Worm (Caenorhabditis elegans) whole organism, mixed stage, embryonic: ENCODE data around the gene C29F9.9.
A peak's percentile ranks its signal among the peaks of the same experiment; 100 is the strongest.

Experiments used
- bed-3 ChIP-seq: fragments of 200-800 bp; sonication (Bioruptor generic); optimal IDR thresholded peaks from 3 replicates; lab custom pipeline; 2018; ENCODE audit warnings: mild to moderate bottlenecking, missing genetic modification characterization, moderate library complexity, missing compliant biosample characterization
- blmp-1 ChIP-seq: fragments of 150-350 bp; optimal IDR thresholded peaks from 2 replicates; lab custom pipeline; 2014; ENCODE audit warnings: missing biosample characterization, missing genetic modification characterization
- ceh-39 ChIP-seq: fragments of 150-350 bp; optimal IDR thresholded peaks from 2 replicates; lab custom pipeline; 2014; ENCODE audit warnings: missing biosample characterization, missing genetic modification characterization
- ceh-43 ChIP-seq: fragments of 200-800 bp; sonication (Bioruptor generic); optimal IDR thresholded peaks from 2 replicates; lab custom pipeline; 2018; ENCODE audit warnings: mild to moderate bottlenecking, missing genetic modification characterization, moderate library complexity, missing compliant biosample characterization
- ceh-83 ChIP-seq: fragments of 200-800 bp; sonication (Bioruptor generic); optimal IDR thresholded peaks from 2 replicates; lab custom pipeline; 2018; ENCODE audit warnings: mild to moderate bottlenecking, missing genetic modification characterization, missing compliant biosample characterization
- ces-1 ChIP-seq: fragments of 150-350 bp; optimal IDR thresholded peaks from 2 replicates; lab custom pipeline; 2014; ENCODE audit warnings: missing biosample characterization, missing genetic modification reagents, missing genetic modification characterization
- cnd-1 ChIP-seq: fragments of 200-800 bp; sonication (Bioruptor generic); optimal IDR thresholded peaks from 2 replicates; lab custom pipeline; 2018; ENCODE audit warnings: mild to moderate bottlenecking, missing genetic modification characterization, missing compliant biosample characterization
- drap-1 ChIP-seq: fragments of 200-800 bp; sonication (Bioruptor generic); optimal IDR thresholded peaks from 3 replicates; lab custom pipeline; 2018; ENCODE audit warnings: mild to moderate bottlenecking, missing genetic modification characterization, missing compliant biosample characterization
- elt-1 ChIP-seq: sonication (generic microtip); optimal IDR thresholded peaks from 2 replicates; lab custom pipeline; 2017; ENCODE audit warnings: missing genetic modification characterization, mild to moderate bottlenecking, missing compliant biosample characterization, antibody characterized with exemption, moderate library complexity, borderline replicate concordance; ENCODE audit not compliant: insufficient read depth
- elt-3 ChIP-seq: fragments of 150-350 bp; optimal IDR thresholded peaks from 2 replicates; lab custom pipeline; 2014; ENCODE audit warnings: missing biosample characterization, missing genetic modification characterization
- flh-1 ChIP-seq: fragments of 200-800 bp; sonication (Bioruptor generic); optimal IDR thresholded peaks from 2 replicates; lab custom pipeline; 2018; ENCODE audit warnings: mild to moderate bottlenecking, missing genetic modification characterization, moderate library complexity, missing compliant biosample characterization
- ham-2 ChIP-seq: fragments of 200-800 bp; sonication (Bioruptor generic); optimal IDR thresholded peaks from 2 replicates; lab custom pipeline; 2018; ENCODE audit warnings: mild to moderate bottlenecking, missing genetic modification characterization, missing compliant biosample characterization
- hlh-1 ChIP-seq: fragments of 150-350 bp; optimal IDR thresholded peaks from 2 replicates; lab custom pipeline; 2014; ENCODE audit warnings: missing biosample characterization, missing genetic modification reagents, missing genetic modification characterization
- lin-13 ChIP-seq: fragments of 150-350 bp; optimal IDR thresholded peaks from 2 replicates; lab custom pipeline; 2014; ENCODE audit warnings: missing biosample characterization, missing genetic modification characterization
- lin-32 ChIP-seq: fragments of 200-800 bp; sonication (Bioruptor generic); optimal IDR thresholded peaks from 2 replicates; lab custom pipeline; 2018; ENCODE audit warnings: mild to moderate bottlenecking, missing genetic modification characterization, missing compliant biosample characterization
- lsy-2 ChIP-seq: fragments of 150-350 bp; optimal IDR thresholded peaks from 2 replicates; lab custom pipeline; 2014; ENCODE audit warnings: missing biosample characterization, missing genetic modification characterization
- mep-1 ChIP-seq: fragments of 150-350 bp; optimal IDR thresholded peaks from 2 replicates; lab custom pipeline; 2017; ENCODE audit warnings: missing biosample characterization, missing genetic modification reagents, missing genetic modification characterization, inconsistent platforms
- mls-2 ChIP-seq: sonication (generic microtip); optimal IDR thresholded peaks from 2 replicates; lab custom pipeline; 2016; ENCODE audit warnings: mild to moderate bottlenecking, missing genetic modification characterization, moderate library complexity, missing compliant biosample characterization
- nhr-12 ChIP-seq: fragments of 150-350 bp; optimal IDR thresholded peaks from 2 replicates; lab custom pipeline; 2014; ENCODE audit warnings: missing biosample characterization, missing genetic modification characterization
- nhr-2 ChIP-seq: fragments of 150-350 bp; optimal IDR thresholded peaks from 2 replicates; lab custom pipeline; 2014; ENCODE audit warnings: missing biosample characterization, missing genetic modification characterization
- nhr-237 ChIP-seq: fragments of 150-350 bp; optimal IDR thresholded peaks from 2 replicates; lab custom pipeline; 2014; ENCODE audit warnings: missing biosample characterization, missing genetic modification characterization
- nhr-28 ChIP-seq: fragments of 150-350 bp; optimal IDR thresholded peaks from 2 replicates; lab custom pipeline; 2014; ENCODE audit warnings: missing biosample characterization, missing genetic modification characterization
- nhr-76 ChIP-seq: sonication (generic microtip); optimal IDR thresholded peaks from 2 replicates; lab custom pipeline; 2017; ENCODE audit warnings: missing biosample characterization, missing genetic modification characterization
- pha-4 ChIP-seq: fragments of 150-350 bp; optimal IDR thresholded peaks from 2 replicates; lab custom pipeline; 2018; ENCODE audit warnings: missing biosample characterization, missing genetic modification reagents, missing genetic modification characterization
- sem-2 ChIP-seq: fragments of 200-800 bp; sonication (Bioruptor generic); optimal IDR thresholded peaks from 2 replicates; lab custom pipeline; 2018; ENCODE audit warnings: mild to moderate bottlenecking, missing genetic modification characterization, missing compliant biosample characterization
- sptf-1 ChIP-seq: sonication (generic microtip); optimal IDR thresholded peaks from 2 replicates; lab custom pipeline; 2017; ENCODE audit warnings: mild to moderate bottlenecking, missing genetic modification characterization, moderate library complexity, missing compliant biosample characterization
- tbx-8 ChIP-seq: fragments of 200-800 bp; sonication (Bioruptor generic); optimal IDR thresholded peaks from 2 replicates; lab custom pipeline; 2018; ENCODE audit warnings: mild to moderate bottlenecking, missing genetic modification characterization, moderate library complexity, missing compliant biosample characterization
- unc-120 ChIP-seq: sonication (generic microtip); optimal IDR thresholded peaks from 2 replicates; lab custom pipeline; 2017; ENCODE audit warnings: missing genetic modification characterization, missing compliant biosample characterization; ENCODE audit not compliant: poor library complexity, severe bottlenecking
- unc-39 ChIP-seq: fragments of 150-350 bp; optimal IDR thresholded peaks from 2 replicates; lab custom pipeline; 2014; ENCODE audit warnings: missing biosample characterization, missing genetic modification characterization
- unc-62 ChIP-seq: fragments of 150-350 bp; optimal IDR thresholded peaks from 2 replicates; lab custom pipeline; 2014; ENCODE audit warnings: missing biosample characterization, missing genetic modification reagents, missing genetic modification characterization
- ztf-11 ChIP-seq: fragments of 150-350 bp; optimal IDR thresholded peaks from 2 replicates; lab custom pipeline; 2014; ENCODE audit warnings: missing biosample characterization, missing genetic modification characterization

Gene C29F9.9

DNA sequence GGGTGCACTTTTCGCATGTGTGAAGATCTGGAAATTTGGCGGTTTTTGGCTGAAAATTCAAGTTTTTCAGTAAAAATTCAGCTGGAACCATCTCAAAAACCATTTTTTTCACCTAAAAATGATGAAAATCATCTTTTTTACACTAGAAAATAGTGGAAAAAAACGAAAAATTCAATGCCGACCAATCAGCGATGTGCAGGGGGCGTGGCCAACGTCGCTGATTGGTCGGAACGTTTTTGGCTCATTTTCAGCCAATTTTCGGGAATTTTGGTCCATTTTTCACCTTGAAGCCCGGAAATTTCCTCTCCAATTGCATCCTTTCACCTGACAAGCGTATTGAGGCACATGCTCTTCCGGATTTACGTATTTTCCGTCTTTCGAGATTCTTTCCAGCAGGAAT lies 14.3 kb downstream of the C29F9.9 start:
- TF ChIP-seq mls-2, result no peak
- no peak for TF ChIP-seq lin-13
- TF ChIP-seq nhr-76 (tag; lab: Kevin White, UChicago), result no peak
- TF ChIP-seq ceh-83, result no peak
- no peak for TF ChIP-seq ces-1 (GFP tag; lab: Kevin White, UChicago)
- no peak for TF ChIP-seq lsy-2 (tag; lab: Kevin White, UChicago)
- no peak for TF ChIP-seq nhr-2 (tag; lab: Kevin White, UChicago)
- TF ChIP-seq lin-32, result no peak
- no peak for TF ChIP-seq pha-4 (tag; lab: Kevin White, UChicago)
- no peak for TF ChIP-seq nhr-237
- no peak for TF ChIP-seq cnd-1 (tag; lab: Kevin White, UChicago)

DNA sequence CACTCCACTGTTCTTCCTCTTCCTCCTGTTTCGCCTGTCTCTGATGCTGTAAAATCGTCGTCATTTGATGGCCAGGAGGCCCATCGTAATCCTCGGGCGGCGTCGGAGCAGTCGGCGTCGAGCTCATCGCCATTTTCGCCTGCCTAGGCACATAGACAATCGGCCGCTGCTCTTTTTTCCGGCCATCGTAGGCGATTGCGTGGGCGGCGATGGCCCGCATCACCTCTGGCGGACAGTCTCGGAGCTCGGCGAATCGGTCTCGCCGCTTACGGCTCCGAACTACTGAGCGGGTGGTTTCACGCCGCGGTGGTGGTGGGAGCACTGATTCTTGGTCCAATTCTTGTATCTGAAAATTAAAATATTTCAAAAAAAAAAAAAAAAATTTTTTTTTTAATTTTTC lies 26.6 kb downstream of the C29F9.9 start:
- no peak for TF ChIP-seq sem-2
- no peak for TF ChIP-seq bed-3 (GFP tag; lab: Kevin White, UChicago)
- no peak for TF ChIP-seq sptf-1 (tag; lab: Kevin White, UChicago)
- TF ChIP-seq mep-1 (tag; lab: Kevin White, UChicago), result no peak
- no peak for TF ChIP-seq flh-1 (GFP tag; lab: Kevin White, UChicago)
- no peak for TF ChIP-seq mls-2

DNA sequence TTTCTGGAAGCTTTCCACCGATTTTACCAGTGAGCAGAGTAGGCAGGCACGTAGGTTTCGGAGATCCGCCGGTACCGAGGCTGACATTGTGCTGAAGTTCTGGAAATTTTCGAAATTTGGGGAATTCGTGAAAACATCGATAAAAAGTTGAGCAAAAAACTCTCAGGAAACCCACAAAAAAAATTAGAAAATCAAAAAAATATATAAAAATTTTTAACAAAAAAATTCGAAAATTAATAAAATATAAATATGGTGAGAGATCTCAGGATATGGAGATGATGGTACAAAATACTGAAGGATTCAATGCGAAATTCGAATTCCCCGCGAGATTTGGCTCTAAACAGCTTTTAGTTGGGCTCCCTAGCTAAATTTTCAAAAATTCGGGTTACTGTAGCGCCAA lies 29.1 kb downstream of the C29F9.9 start, which contains the start of gene spt-4:
spt-4 (minus strand) TSS at position 101 of the 400 bp plus-strand sequence.
- no peak for TF ChIP-seq elt-3 (tag; lab: Kevin White, UChicago)
- TF ChIP-seq ceh-43 (GFP tag; lab: Kevin White, UChicago), result no peak
- no peak for TF ChIP-seq mep-1 (tag; lab: Kevin White, UChicago)
- no peak for TF ChIP-seq bed-3 (GFP tag; lab: Kevin White, UChicago)
- no peak for TF ChIP-seq pha-4 (tag; lab: Kevin White, UChicago)
- no peak for TF ChIP-seq ham-2 (GFP tag; lab: Kevin White, UChicago)
- TF ChIP-seq nhr-12, result no peak
- no peak for TF ChIP-seq sem-2
- no peak for TF ChIP-seq mls-2
- TF ChIP-seq blmp-1 (tag; lab: Kevin White, UChicago), result no peak
- no peak for TF ChIP-seq nhr-2 (tag; lab: Kevin White, UChicago)
- no peak for TF ChIP-seq nhr-28 (tag; lab: Kevin White, UChicago)
- TF ChIP-seq unc-120 (tag; lab: Kevin White, UChicago), result no peak
- TF ChIP-seq elt-1 (tag; lab: Kevin White, UChicago), result no peak
- TF ChIP-seq tbx-8 (GFP tag; lab: Kevin White, UChicago), result no peak
- TF ChIP-seq ztf-11 (tag; lab: Kevin White, UChicago), result no peak
- TF ChIP-seq ceh-39, result no peak

DNA sequence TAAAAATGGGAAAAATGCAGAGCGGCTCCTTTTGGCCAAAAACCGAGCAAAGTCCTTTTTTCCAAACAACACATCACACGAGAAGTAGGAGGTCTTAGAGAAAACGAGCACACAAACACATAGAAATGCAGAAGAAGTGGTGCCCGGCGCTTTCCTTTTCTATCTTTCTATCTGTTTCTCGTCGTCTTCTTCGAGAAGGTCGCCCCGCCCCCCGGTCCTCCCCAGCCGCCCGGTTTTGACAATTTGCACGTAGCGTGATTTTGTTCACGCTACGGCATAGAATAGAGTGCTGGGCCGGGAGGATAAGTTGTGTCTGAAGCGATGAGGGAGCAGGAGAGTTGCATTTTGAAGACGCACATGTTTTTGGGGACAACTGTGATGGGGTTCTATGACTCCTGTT lies 31.7 kb downstream of the C29F9.9 start:
- TF ChIP-seq nhr-2 (tag; lab: Kevin White, UChicago) (no peak), ceh-43 (GFP tag; lab: Kevin White, UChicago) (no peak), bed-3 (GFP tag; lab: Kevin White, UChicago) (no peak), unc-62 (GFP tag; lab: Kevin White, UChicago) (peak; percentile 46), mls-2 (no peak), lin-13 (no peak), ham-2 (GFP tag; lab: Kevin White, UChicago) (no peak), drap-1 (GFP tag; lab: Kevin White, UChicago) (no peak), ces-1 (GFP tag; lab: Kevin White, UChicago) (peak; percentile 6), unc-120 (tag; lab: Kevin White, UChicago) (peak; percentile 75), sptf-1 (tag; lab: Kevin White, UChicago) (peak; percentile 53), nhr-237 (no peak), pha-4 (tag; lab: Kevin White, UChicago) (no peak), hlh-1 (tag; lab: Kevin White, UChicago) (peak; percentile 67), ceh-83 (no peak), elt-3 (tag; lab: Kevin White, UChicago) (no peak), sem-2 (no peak), blmp-1 (tag; lab: Kevin White, UChicago) (no peak), flh-1 (GFP tag; lab: Kevin White, UChicago) (no peak), lin-32 (no peak), unc-39 (tag; lab: Kevin White, UChicago) (no peak), nhr-12 (no peak)

DNA sequence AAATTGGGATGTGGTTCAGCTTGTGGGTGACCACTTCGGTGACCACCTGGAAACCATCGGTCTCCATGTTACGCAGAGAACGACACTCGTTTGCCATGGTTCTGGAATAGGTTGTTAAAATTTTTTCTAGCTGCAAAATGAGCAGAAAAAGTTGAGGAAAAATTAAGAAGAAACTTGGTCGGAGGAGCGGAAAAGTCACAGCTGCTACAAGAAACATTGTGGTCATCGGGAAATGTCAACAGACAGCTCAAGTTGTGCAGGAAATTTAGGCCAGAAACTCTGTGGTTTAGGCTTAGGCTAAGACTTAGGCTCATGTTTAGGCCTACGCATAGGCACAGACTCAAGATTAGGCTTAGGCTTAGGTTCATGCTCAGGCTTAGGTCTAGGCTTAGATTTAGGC lies 32.6 kb downstream of the C29F9.9 start, which contains the start of gene pck-1:
pck-1 (minus strand) TSS at position 101 of the 400 bp plus-strand sequence.
- TF ChIP-seq lin-13 (no peak), nhr-2 (tag; lab: Kevin White, UChicago) (no peak), flh-1 (GFP tag; lab: Kevin White, UChicago) (no peak), elt-1 (tag; lab: Kevin White, UChicago) (no peak), ceh-39 (no peak), drap-1 (GFP tag; lab: Kevin White, UChicago) (no peak), mls-2 (no peak), pha-4 (tag; lab: Kevin White, UChicago) (no peak)
